Fruit fly (Drosophila melanogaster) whole organism, embryonic: ENCODE measurements around the gene CG11617.

ENCODE experiments used
- Adf1 ChIP-seq: fragments of 200-800 bp; sonication (Bioruptor generic); IDR thresholded peaks from 2 replicates; pipeline ENCODE4 v1.3.6; 2022; ENCODE audit warnings: missing biosample characterization, missing genetic modification characterization
- CG10274 ChIP-seq: fragments of 200-800 bp; sonication (Bioruptor generic); optimal IDR thresholded peaks from 3 replicates; lab custom pipeline; 2017; ENCODE audit warnings: missing biosample characterization, mild to moderate bottlenecking, missing genetic modification characterization
- CG10366 ChIP-seq: fragments of 200-800 bp; sonication (Bioruptor generic); IDR thresholded peaks from 2 replicates; pipeline ENCODE4 v1.3.6; 2022; ENCODE audit warnings: missing biosample characterization, missing genetic modification characterization
- CG13296 ChIP-seq: fragments of 200-800 bp; sonication (Bioruptor generic); optimal IDR thresholded peaks from 3 replicates; lab custom pipeline; 2018; ENCODE audit warnings: missing biosample characterization, mild to moderate bottlenecking, missing genetic modification characterization
- CG1529 ChIP-seq: fragments of 200-800 bp; sonication (Bioruptor generic); optimal IDR thresholded peaks from 3 replicates; lab custom pipeline; 2018; ENCODE audit warnings: missing biosample characterization, missing genetic modification characterization
- CG15479 ChIP-seq: fragments of 200-800 bp; sonication (Bioruptor generic); optimal IDR thresholded peaks from 3 replicates; lab custom pipeline; 2019; ENCODE audit warnings: missing biosample characterization, mild to moderate bottlenecking, missing genetic modification characterization, moderate library complexity
- CG15696 ChIP-seq: fragments of 200-800 bp; sonication (Bioruptor generic); optimal IDR thresholded peaks from 2 replicates; lab custom pipeline; 2019; ENCODE audit warnings: missing biosample characterization, mild to moderate bottlenecking, missing genetic modification characterization, moderate library complexity
- CG16863 ChIP-seq: fragments of 200-800 bp; sonication (Bioruptor generic); optimal IDR thresholded peaks from 3 replicates; lab custom pipeline; 2016; ENCODE audit warnings: missing biosample characterization, missing genetic modification characterization
- CG18262 ChIP-seq: fragments of 200-800 bp; optimal IDR thresholded peaks from 3 replicates; lab custom pipeline; 2019; ENCODE audit warnings: missing biosample characterization, mild to moderate bottlenecking, missing genetic modification characterization, moderate library complexity
- CG1832 ChIP-seq: fragments of 200-800 bp; sonication (Bioruptor generic); optimal IDR thresholded peaks from 2 replicates; lab custom pipeline; 2017; ENCODE audit warnings: missing biosample characterization, mild to moderate bottlenecking, missing genetic modification characterization, inconsistent platforms
- CG2116 ChIP-seq: fragments of 200-800 bp; sonication (Bioruptor generic); optimal IDR thresholded peaks from 3 replicates; lab custom pipeline; 2018; ENCODE audit warnings: missing biosample characterization, mild to moderate bottlenecking, missing genetic modification characterization
- CG2199 ChIP-seq: fragments of 200-800 bp; sonication (Bioruptor generic); IDR thresholded peaks from 3 replicates; pipeline ENCODE4 v1.3.6; 2022; ENCODE audit warnings: missing biosample characterization, missing genetic modification characterization
- CG2712 ChIP-seq: fragments of 200-800 bp; optimal IDR thresholded peaks from 3 replicates; lab custom pipeline; 2019; ENCODE audit warnings: missing biosample characterization, mild to moderate bottlenecking, missing genetic modification characterization, moderate library complexity
- CG34376 ChIP-seq: fragments of 200-800 bp; sonication (Bioruptor generic); optimal IDR thresholded peaks from 2 replicates; lab custom pipeline; 2018; ENCODE audit warnings: missing biosample characterization, mild to moderate bottlenecking, missing genetic modification characterization
- CG6254 ChIP-seq: fragments of 200-800 bp; sonication (Bioruptor generic); optimal IDR thresholded peaks from 3 replicates; lab custom pipeline; 2017; ENCODE audit warnings: mild to moderate bottlenecking, missing biosample characterization, missing genetic modification reagents, missing genetic modification characterization
- CG6765 ChIP-seq: fragments of 200-800 bp; sonication (Bioruptor generic); optimal IDR thresholded peaks from 3 replicates; lab custom pipeline; 2017; ENCODE audit warnings: missing biosample characterization, mild to moderate bottlenecking, missing genetic modification characterization
- CrebB ChIP-seq: fragments of 200-800 bp; sonication (Bioruptor generic); optimal IDR thresholded peaks from 3 replicates; lab custom pipeline; 2018; ENCODE audit warnings: missing biosample characterization, mild to moderate bottlenecking, missing genetic modification characterization
- Deaf1 ChIP-seq: fragments of 200-800 bp; optimal IDR thresholded peaks from 3 replicates; lab custom pipeline; 2019; ENCODE audit warnings: missing biosample characterization, mild to moderate bottlenecking, missing genetic modification characterization, moderate library complexity
- Dip3 ChIP-seq: fragments of 200-800 bp; sonication (Bioruptor generic); optimal IDR thresholded peaks from 3 replicates; lab custom pipeline; 2016; ENCODE audit warnings: missing biosample characterization, missing genetic modification characterization
- Eip74EF ChIP-seq, 2 experiments: fragments of 200-800 bp in 1 of 2; fragments of >200 bp in 1 of 2; sonication (Bioruptor generic) in 1 of 2; optimal IDR thresholded peaks; 2 replicates each; lab custom pipeline; 2017 to 2019; ENCODE audit warnings: missing biosample characterization in 2 of 2, missing genetic modification characterization in 2 of 2, mild to moderate bottlenecking in 1 of 2, moderate library complexity in 1 of 2
- Gug ChIP-seq: fragments of 200-800 bp; sonication (Bioruptor generic); IDR thresholded peaks from 4 replicates; pipeline ENCODE4 v1.3.6; 2022; ENCODE audit warnings: missing biosample characterization, missing genetic modification characterization
- HLH3B ChIP-seq: fragments of 200-800 bp; sonication (Bioruptor generic); IDR thresholded peaks from 2 replicates; pipeline ENCODE4 v1.3.6; 2022; ENCODE audit warnings: missing biosample characterization, missing genetic modification characterization
- HmgD ChIP-seq: fragments of 200-800 bp; sonication (Bioruptor generic); optimal IDR thresholded peaks from 3 replicates; lab custom pipeline; 2016; ENCODE audit warnings: missing biosample characterization, missing genetic modification characterization
- Max ChIP-seq: fragments of 200-800 bp; sonication (Bioruptor generic); optimal IDR thresholded peaks from 2 replicates; lab custom pipeline; 2016; ENCODE audit warnings: missing biosample characterization, mild to moderate bottlenecking, missing genetic modification characterization
- NC2β ChIP-seq: fragments of 200-800 bp; sonication (Bioruptor generic); optimal IDR thresholded peaks from 2 replicates; lab custom pipeline; 2016; ENCODE audit warnings: missing biosample characterization, missing genetic modification characterization
- Neu2 ChIP-seq: fragments of 200-800 bp; sonication (Bioruptor generic); optimal IDR thresholded peaks from 3 replicates; lab custom pipeline; 2016; ENCODE audit warnings: missing biosample characterization, missing genetic modification characterization, borderline replicate concordance
- Ravus ChIP-seq: fragments of 200-800 bp; sonication (Bioruptor generic); IDR thresholded peaks from 2 replicates; pipeline ENCODE4 v1.3.6; 2022; ENCODE audit warnings: missing biosample characterization, missing genetic modification characterization
- Vsx1 ChIP-seq: fragments of 200-800 bp; sonication (Bioruptor generic); optimal IDR thresholded peaks from 2 replicates; lab custom pipeline; 2017; ENCODE audit warnings: missing biosample characterization, mild to moderate bottlenecking, missing genetic modification characterization, missing genetic modification reagents
- YL-1 ChIP-seq: fragments of 200-800 bp; sonication (Bioruptor generic); optimal IDR thresholded peaks from 3 replicates; lab custom pipeline; 2017; ENCODE audit warnings: missing biosample characterization, mild to moderate bottlenecking, missing genetic modification characterization
- ato ChIP-seq: fragments of 200-800 bp; sonication (Bioruptor generic); IDR thresholded peaks from 2 replicates; pipeline ENCODE4 v1.3.6; 2022; ENCODE audit warnings: missing biosample characterization, missing genetic modification characterization; ENCODE audit not compliant: partially characterized antibody
- bcd ChIP-seq: fragments of 200-800 bp; sonication (Bioruptor generic); optimal IDR thresholded peaks from 2 replicates; lab custom pipeline; 2017; ENCODE audit warnings: missing biosample characterization, mild to moderate bottlenecking, missing genetic modification characterization
- br ChIP-seq: fragments of >200 bp; optimal IDR thresholded peaks from 2 replicates; lab custom pipeline; 2017
- cg ChIP-seq: fragments of 200-800 bp; sonication (Bioruptor generic); optimal IDR thresholded peaks from 3 replicates; lab custom pipeline; 2019; ENCODE audit warnings: missing biosample characterization, mild to moderate bottlenecking, missing genetic modification characterization, moderate library complexity
- danr ChIP-seq: fragments of 200-800 bp; sonication (Bioruptor generic); IDR thresholded peaks from 2 replicates; pipeline ENCODE4 v1.3.6; 2022; ENCODE audit warnings: missing biosample characterization, missing genetic modification characterization
- dmrt99B ChIP-seq: fragments of 200-800 bp; sonication (Bioruptor generic); optimal IDR thresholded peaks from 2 replicates; lab custom pipeline; 2018; ENCODE audit warnings: missing biosample characterization, mild to moderate bottlenecking, missing genetic modification characterization, moderate library complexity
- fru ChIP-seq: fragments of >200 bp; optimal IDR thresholded peaks from 2 replicates; lab custom pipeline; 2017
- ftz-f1 ChIP-seq: fragments of 200-800 bp; sonication (Bioruptor generic); optimal IDR thresholded peaks from 2 replicates; lab custom pipeline; 2016; ENCODE audit warnings: missing biosample characterization, missing genetic modification characterization
- gcm2 ChIP-seq: fragments of 200-800 bp; sonication (Bioruptor generic); optimal IDR thresholded peaks from 2 replicates; lab custom pipeline; 2016; ENCODE audit warnings: missing biosample characterization, missing genetic modification characterization
- gsb ChIP-seq: fragments of 200-800 bp; sonication (Bioruptor generic); IDR thresholded peaks from 2 replicates; pipeline ENCODE4 v1.3.6; 2022; ENCODE audit warnings: missing biosample characterization, missing genetic modification characterization
- hbn ChIP-seq: fragments of 200-800 bp; sonication (Bioruptor generic); IDR thresholded peaks from 2 replicates; pipeline ENCODE4 v1.3.6; 2022; ENCODE audit warnings: missing biosample characterization, missing genetic modification characterization; ENCODE audit not compliant: partially characterized antibody
- jumu ChIP-seq: fragments of 200-800 bp; sonication (Bioruptor generic); optimal IDR thresholded peaks from 3 replicates; lab custom pipeline; 2016; ENCODE audit warnings: missing biosample characterization, missing genetic modification characterization
- pfk ChIP-seq: fragments of 200-800 bp; sonication (Bioruptor generic); optimal IDR thresholded peaks from 2 replicates; lab custom pipeline; 2018; ENCODE audit warnings: missing biosample characterization, mild to moderate bottlenecking, missing genetic modification characterization, moderate library complexity
- salm ChIP-seq: fragments of 200-800 bp; sonication (Bioruptor generic); optimal IDR thresholded peaks from 2 replicates; lab custom pipeline; 2018; ENCODE audit warnings: missing biosample characterization, mild to moderate bottlenecking, missing genetic modification characterization
- sc ChIP-seq, 3 experiments: fragments of >200 bp in 2 of 3; fragments of 200-800 bp in 1 of 3; sonication (Bioruptor generic) in 1 of 3; optimal IDR thresholded peaks; 2 replicates in 2 of 3; 3 replicates in 1 of 3; lab custom pipeline; 2017; ENCODE audit warnings: mild to moderate bottlenecking in 1 of 3, missing biosample characterization in 1 of 3, missing genetic modification characterization in 1 of 3, missing genetic modification reagents in 1 of 3
- sens ChIP-seq: fragments of 200-800 bp; sonication (Bioruptor generic); peaks from one replicate; lab custom pipeline; 2016; ENCODE audit warnings: missing biosample characterization, missing genetic modification characterization
- sim ChIP-seq: fragments of 200-800 bp; sonication (Bioruptor generic); IDR thresholded peaks from 2 replicates; pipeline ENCODE4 v1.3.6; 2022; ENCODE audit warnings: missing biosample characterization, missing genetic modification characterization
- toy ChIP-seq: fragments of 200-800 bp; sonication (Bioruptor generic); IDR thresholded peaks from 2 replicates; pipeline ENCODE4 v1.3.6; 2022; ENCODE audit warnings: missing biosample characterization, missing genetic modification characterization
- tup ChIP-seq: fragments of 200-800 bp; sonication (Bioruptor generic); optimal IDR thresholded peaks from 2 replicates; lab custom pipeline; 2016; ENCODE audit warnings: missing biosample characterization, mild to moderate bottlenecking, missing genetic modification characterization, moderate library complexity
- vvl ChIP-seq: fragments of 200-800 bp; sonication (Bioruptor generic); IDR thresholded peaks from 2 replicates; pipeline ENCODE4 v1.3.6; 2022; ENCODE audit warnings: missing biosample characterization, missing genetic modification characterization
- z ChIP-seq: fragments of 200-800 bp; sonication (Bioruptor generic); IDR thresholded peaks from 3 replicates; pipeline ENCODE4 v1.3.6; 2022; ENCODE audit warnings: missing biosample characterization, missing genetic modification characterization

CG11617 gene

DNA sequence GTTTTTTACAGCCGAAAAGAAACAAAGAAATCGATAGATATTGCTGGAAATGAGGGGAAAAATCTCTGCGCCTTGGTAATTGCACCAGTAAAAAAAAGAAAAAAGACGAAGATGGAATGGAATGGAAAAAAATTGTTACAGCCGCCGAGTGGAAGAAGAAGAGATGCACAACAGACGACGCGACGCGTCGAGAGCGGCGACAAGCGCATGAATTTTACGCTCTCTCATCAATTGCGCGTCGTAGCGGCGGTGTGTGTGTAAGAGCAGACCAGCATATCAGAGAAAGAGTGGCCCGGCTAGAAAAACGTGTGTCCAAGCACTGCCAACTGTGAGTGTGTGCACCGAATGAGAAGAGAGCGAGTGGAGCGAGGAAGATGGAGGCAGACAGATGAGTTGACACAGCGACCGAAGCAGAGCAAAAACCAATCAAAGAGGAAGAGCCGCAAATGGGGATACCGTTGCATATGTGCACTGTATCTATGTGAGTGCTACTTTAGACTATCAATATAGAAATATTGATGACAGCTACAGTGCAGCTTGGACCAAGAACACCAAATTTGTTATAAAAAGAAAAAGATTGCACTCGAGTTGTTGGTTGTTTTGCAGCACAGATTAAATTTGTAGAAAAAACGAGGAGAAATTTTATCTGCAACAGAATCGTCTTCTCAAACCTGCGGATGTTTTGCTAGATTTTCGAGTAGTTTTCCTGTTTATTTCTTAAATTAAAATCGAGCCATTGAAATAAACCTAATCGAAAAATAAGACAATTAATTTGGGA, 42.1 kb upstream of the CG11617 start (continued):
- TF ChIP-seq z (GFP tag; lab: Robert Waterston, UW) (peak; percentile 73; the same call in 2 of the 3 replicates), CG18262 (peak; percentile 31), HmgD (GFP tag; lab: Kevin White, UChicago) (peak; percentile 21), Ravus (no peak), CG16863 (peak; percentile 32), Neu2 (no peak), Adf1 (GFP tag; lab: Robert Waterston, UW) (peak; percentile 79), salm (tag; lab: Kevin White, UChicago) (no peak), HLH3B (GFP tag; lab: Robert Waterston, UW) (no peak), vvl (GFP tag; lab: Robert Waterston, UW) (peak; percentile 65), CG15696 (tag; lab: Kevin White, UChicago) (no peak), sens (peak; percentile 87), ftz-f1 (GFP tag; lab: Kevin White, UChicago) (no peak), CG2116 (no peak), sc (optimal IDR thresholded peaks at IDR 0.05; lab: Kevin White, UChicago) (no peak), sc (GFP tag; optimal IDR thresholded peaks at IDR 0.05; lab: Kevin White, UChicago) (no peak), hbn (GFP tag; lab: Robert Waterston, UW) (no peak; the same call in 1 of the 2 replicates), cg (GFP tag; lab: Kevin White, UChicago) (peak; percentile 88), CG34376 (GFP tag; lab: Kevin White, UChicago) (peak; percentile 21), gsb (GFP tag; lab: Robert Waterston, UW) (no peak), pfk (GFP tag; lab: Kevin White, UChicago) (peak; percentile 24), Vsx1 (peak; percentile 9), CrebB (tag; lab: Kevin White, UChicago) (no peak), jumu (GFP tag; lab: Kevin White, UChicago) (no peak), tup (GFP tag; lab: Kevin White, UChicago) (no peak), CG10274 (no peak), Gug (GFP tag; lab: Robert Waterston, UW) (0 out of 4 replicates have a peak, but pooled peaks have one; percentile 19), CG15479 (peak; percentile 87), bcd (no peak), Deaf1 (peak; percentile 75), ato (GFP tag; lab: Robert Waterston, UW) (no peak), Eip74EF (GFP tag; optimal IDR thresholded peaks at IDR 0.05; lab: Kevin White, UChicago) (no peak), CG10366 (no peak; the same call in 1 of the 2 replicates), dmrt99B (tag; lab: Kevin White, UChicago) (peak; percentile 13), CG2712 (peak; percentile 8), CG13296 (GFP tag; lab: Kevin White, UChicago) (no peak), toy (no peak), NC2β (GFP tag; lab: Kevin White, UChicago) (no peak), fru (lab: Kevin White, UChicago) (no peak), CG6254 (GFP tag; lab: Kevin White, UChicago) (no peak), CG6765 (GFP tag; lab: Kevin White, UChicago) (no peak), Max (GFP tag; lab: Kevin White, UChicago) (no peak), CG1529 (no peak), YL-1 (GFP tag; lab: Kevin White, UChicago) (peak; percentile 13), br (no peak), danr (GFP tag; lab: Robert Waterston, UW) (no peak), gcm2 (GFP tag; lab: Kevin White, UChicago) (no peak), CG1832 (peak; percentile 80), CG2199 (GFP tag; lab: Robert Waterston, UW) (peak; percentile 82), Dip3 (GFP tag; lab: Kevin White, UChicago) (no peak), sim (GFP tag; lab: Robert Waterston, UW) (no peak)
